Worm (Caenorhabditis elegans) whole organism, late embryonic: ENCODE results near the gene folr-1.

ENCODE experiments used
- C38D4.7 ChIP-seq: fragments of 200-800 bp; sonication (Bioruptor generic); optimal IDR thresholded peaks from 2 replicates; lab custom pipeline; 2018; ENCODE audit warnings: mild to moderate bottlenecking, missing genetic modification characterization, moderate library complexity, missing compliant biosample characterization
- F13H6.1 ChIP-seq: sonication (generic microtip); optimal IDR thresholded peaks from 2 replicates; lab custom pipeline; 2016; ENCODE audit warnings: missing genetic modification characterization, missing compliant biosample characterization
- K02D7.2 ChIP-seq: sonication (generic microtip); optimal IDR thresholded peaks from 2 replicates; lab custom pipeline; 2017; ENCODE audit warnings: mild to moderate bottlenecking, missing genetic modification characterization, missing compliant biosample characterization
- K09A11.1 ChIP-seq: sonication (generic microtip); optimal IDR thresholded peaks from 2 replicates; lab custom pipeline; 2017; ENCODE audit warnings: antibody characterized with exemption, mild to moderate bottlenecking, missing genetic modification characterization, missing compliant biosample characterization; ENCODE audit not compliant: insufficient read depth
- T23F11.4 ChIP-seq: fragments of 200-800 bp; sonication (Bioruptor generic); optimal IDR thresholded peaks from 2 replicates; lab custom pipeline; 2018; ENCODE audit warnings: mild to moderate bottlenecking, missing genetic modification characterization, missing compliant biosample characterization
- ahr-1 ChIP-seq: sonication (generic microtip); optimal IDR thresholded peaks from 2 replicates; lab custom pipeline; 2016; ENCODE audit warnings: missing genetic modification characterization, missing compliant biosample characterization
- ama-1 ChIP-seq: fragments of 150-350 bp; optimal IDR thresholded peaks from 2 replicates; lab custom pipeline; 2014
- ceh-18 ChIP-seq: sonication (generic microtip); optimal IDR thresholded peaks from 2 replicates; lab custom pipeline; 2016; ENCODE audit warnings: missing genetic modification characterization, missing compliant biosample characterization
- ceh-2 ChIP-seq: sonication (generic microtip); optimal IDR thresholded peaks from 2 replicates; lab custom pipeline; 2016; ENCODE audit warnings: missing genotype, missing genetic modification characterization, missing compliant biosample characterization
- ceh-30 ChIP-seq: fragments of 150-350 bp; optimal IDR thresholded peaks from 2 replicates; lab custom pipeline; 2014; ENCODE audit warnings: missing biosample characterization, missing genetic modification characterization
- ceh-6 ChIP-seq: fragments of 200-800 bp; sonication (Bioruptor generic); optimal IDR thresholded peaks from 2 replicates; lab custom pipeline; 2018; ENCODE audit warnings: mild to moderate bottlenecking, missing genetic modification characterization, missing compliant biosample characterization
- ceh-9 ChIP-seq: sonication (generic microtip); optimal IDR thresholded peaks from 2 replicates; lab custom pipeline; 2016; ENCODE audit warnings: mild to moderate bottlenecking, missing genetic modification characterization, inconsistent platforms, missing compliant biosample characterization
- dmd-4 ChIP-seq: sonication (generic microtip); optimal IDR thresholded peaks from 2 replicates; lab custom pipeline; 2016; ENCODE audit warnings: borderline replicate concordance, missing genetic modification characterization, missing compliant biosample characterization
- dve-1 ChIP-seq: sonication (generic microtip); optimal IDR thresholded peaks from 2 replicates; lab custom pipeline; 2017; ENCODE audit warnings: antibody characterized with exemption, mild to moderate bottlenecking, missing genetic modification characterization, missing compliant biosample characterization
- elt-2 ChIP-seq: sonication (generic microtip); optimal IDR thresholded peaks from 2 replicates; lab custom pipeline; 2016; ENCODE audit warnings: missing genetic modification reagents, missing genetic modification characterization, missing compliant biosample characterization
- elt-4 ChIP-seq: sonication (generic microtip); optimal IDR thresholded peaks from 2 replicates; lab custom pipeline; 2016; ENCODE audit warnings: missing genetic modification characterization, missing compliant biosample characterization
- ets-4 ChIP-seq: sonication (generic microtip); optimal IDR thresholded peaks from 2 replicates; lab custom pipeline; 2016; ENCODE audit warnings: missing genetic modification characterization, missing compliant biosample characterization
- fax-1 ChIP-seq: sonication (generic microtip); optimal IDR thresholded peaks from 2 replicates; lab custom pipeline; 2016; ENCODE audit warnings: missing genotype, missing genetic modification characterization, missing compliant biosample characterization
- fkh-10 ChIP-seq: fragments of 150-350 bp; optimal IDR thresholded peaks from 2 replicates; lab custom pipeline; 2014; ENCODE audit warnings: missing biosample characterization, missing genetic modification reagents, missing genetic modification characterization
- fkh-6 ChIP-seq: sonication (generic microtip); optimal IDR thresholded peaks from 2 replicates; lab custom pipeline; 2016; ENCODE audit warnings: missing genetic modification characterization, missing compliant biosample characterization
- gmeb-2 ChIP-seq: sonication (generic microtip); optimal IDR thresholded peaks from 2 replicates; lab custom pipeline; 2016; ENCODE audit warnings: missing genetic modification characterization, inconsistent platforms, missing compliant biosample characterization
- lim-6 ChIP-seq: sonication (generic microtip); optimal IDR thresholded peaks from 2 replicates; lab custom pipeline; 2016; ENCODE audit warnings: missing genetic modification characterization, missing compliant biosample characterization
- lin-11 ChIP-seq: fragments of 200-800 bp; sonication (Bioruptor generic); optimal IDR thresholded peaks from 2 replicates; lab custom pipeline; 2018; ENCODE audit warnings: mild to moderate bottlenecking, missing genetic modification characterization, missing compliant biosample characterization
- madf-2 ChIP-seq: sonication (generic microtip); optimal IDR thresholded peaks from 2 replicates; lab custom pipeline; 2017; ENCODE audit warnings: missing genetic modification characterization, missing compliant biosample characterization
- mec-3 ChIP-seq: sonication (generic microtip); optimal IDR thresholded peaks from 2 replicates; lab custom pipeline; 2016; ENCODE audit warnings: borderline replicate concordance, missing genetic modification characterization, missing compliant biosample characterization
- nfya-1 ChIP-seq: sonication (generic microtip); optimal IDR thresholded peaks from 2 replicates; lab custom pipeline; 2017; ENCODE audit warnings: missing genetic modification characterization, mild to moderate bottlenecking, missing compliant biosample characterization, antibody characterized with exemption, moderate library complexity
- pag-3 ChIP-seq: sonication (generic microtip); optimal IDR thresholded peaks from 2 replicates; lab custom pipeline; 2016; ENCODE audit warnings: missing compliant biosample characterization, missing genetic modification characterization, borderline replicate concordance
- pat-9 ChIP-seq: fragments of 200-800 bp; sonication (Bioruptor generic); optimal IDR thresholded peaks from 2 replicates; lab custom pipeline; 2018; ENCODE audit warnings: mild to moderate bottlenecking, missing genetic modification characterization, moderate library complexity, missing compliant biosample characterization
- pros-1 ChIP-seq: fragments of 150-350 bp; optimal IDR thresholded peaks from 2 replicates; lab custom pipeline; 2014; ENCODE audit warnings: missing biosample characterization, missing genetic modification reagents, missing genetic modification characterization
- ref-2 ChIP-seq: sonication (generic microtip); optimal IDR thresholded peaks from 2 replicates; lab custom pipeline; 2016; ENCODE audit warnings: missing genetic modification characterization, missing compliant biosample characterization
- sdc-2 ChIP-seq: sonication (generic microtip); optimal IDR thresholded peaks from 2 replicates; lab custom pipeline; 2016; ENCODE audit warnings: missing genotype, missing genetic modification characterization, missing compliant biosample characterization
- sox-4 ChIP-seq: sonication (generic microtip); optimal IDR thresholded peaks from 2 replicates; lab custom pipeline; 2017; ENCODE audit warnings: mild to moderate bottlenecking, missing genetic modification characterization, inconsistent platforms, missing compliant biosample characterization
- tbx-7 ChIP-seq: sonication (generic microtip); optimal IDR thresholded peaks from 2 replicates; lab custom pipeline; 2016; ENCODE audit warnings: missing genotype, missing genetic modification characterization, missing compliant biosample characterization
- ttx-3 ChIP-seq: sonication (generic microtip); optimal IDR thresholded peaks from 2 replicates; lab custom pipeline; 2016; ENCODE audit warnings: missing genetic modification reagents, missing genetic modification characterization, missing compliant biosample characterization
- unc-3 ChIP-seq, 2 experiments: fragments of 200-800 bp in 1 of 2; sonication (Bioruptor generic) in 1 of 2; sonication (generic microtip) in 1 of 2; conservative IDR thresholded peaks in 1 of 2; optimal IDR thresholded peaks in 1 of 2; 2 replicates each; pipeline versions ENCODE4 v1.3.6 to Lab custom; 2016 to 2022; ENCODE audit warnings: missing compliant biosample characterization in 2 of 2, missing genetic modification characterization in 2 of 2, missing genetic modification reagents in 1 of 2
- unc-42 ChIP-seq: sonication (generic microtip); optimal IDR thresholded peaks from 2 replicates; lab custom pipeline; 2016; ENCODE audit warnings: missing genotype, missing genetic modification characterization, missing compliant biosample characterization
- unc-55 ChIP-seq: sonication (generic microtip); optimal IDR thresholded peaks from 2 replicates; lab custom pipeline; 2017; ENCODE audit warnings: missing biosample characterization, missing genetic modification reagents, missing genetic modification characterization
- unc-86 ChIP-seq: sonication (generic microtip); optimal IDR thresholded peaks from 2 replicates; lab custom pipeline; 2016; ENCODE audit warnings: missing genetic modification characterization, missing compliant biosample characterization
- zip-5 ChIP-seq: sonication (generic microtip); optimal IDR thresholded peaks from 2 replicates; lab custom pipeline; 2016; ENCODE audit warnings: missing genetic modification characterization, missing compliant biosample characterization

Gene folr-1

DNA sequence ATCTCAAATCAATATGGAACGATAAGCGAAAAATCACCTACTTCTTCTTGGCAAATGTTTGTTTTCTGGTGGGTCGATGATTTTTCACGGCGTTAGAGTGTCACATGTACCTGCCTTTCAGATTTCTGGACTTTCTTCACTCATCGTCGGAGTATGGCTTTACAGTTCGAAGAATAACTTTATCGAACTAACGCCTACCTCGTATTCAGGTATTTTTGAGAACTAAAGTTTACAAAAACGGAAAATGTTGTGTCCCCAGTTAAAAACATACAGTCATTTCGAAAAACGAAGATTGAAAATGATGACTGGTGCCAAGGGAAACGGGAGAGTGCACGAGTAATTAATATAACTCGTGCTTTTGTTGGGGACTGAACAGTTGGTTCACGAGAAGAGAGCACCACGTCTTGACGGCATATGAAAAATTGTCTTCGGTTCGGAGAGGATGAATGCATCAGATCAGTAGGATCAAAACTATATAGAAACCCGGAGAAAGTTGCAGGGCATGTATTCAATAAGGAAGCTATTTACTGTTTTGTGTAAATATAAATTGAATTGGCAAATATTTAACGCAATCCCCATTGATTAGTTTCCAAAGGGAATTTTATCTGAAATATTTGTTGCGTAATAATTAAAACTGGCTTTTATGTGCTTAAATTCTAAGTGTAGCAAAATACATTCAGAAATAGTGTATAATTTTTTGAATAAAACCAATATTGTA lies 14.4 kb downstream of the folr-1 start:
- peak; percentile 5 for TF ChIP-seq unc-55
- TF ChIP-seq tbx-7 (tag; lab: Kevin White, UChicago) = no peak

DNA sequence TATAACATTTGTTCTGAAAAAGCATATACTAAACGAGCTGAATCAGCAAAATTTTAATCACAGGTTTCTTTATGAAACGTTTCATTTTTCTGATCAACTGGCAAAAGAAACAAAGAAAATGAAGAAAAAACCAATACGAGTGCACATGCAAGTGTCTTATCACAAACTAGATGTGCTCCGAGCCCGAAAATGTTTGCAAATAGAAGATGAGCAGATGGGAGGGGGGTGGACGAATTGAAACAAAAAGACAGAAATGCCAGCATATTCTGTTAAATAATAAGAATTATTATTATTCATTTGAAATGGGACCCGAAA lies 14.9 kb downstream of the folr-1 start:
- TF ChIP-seq pat-9 = no peak
- TF ChIP-seq mec-3 = no peak
- TF ChIP-seq gmeb-2 = no peak
- TF ChIP-seq unc-3 (GFP tag; conservative IDR thresholded peaks at IDR 0.05; lab: Robert Waterston, UW) = no peak
- TF ChIP-seq unc-3 (tag; optimal IDR thresholded peaks at IDR 0.05; lab: Kevin White, UChicago) = no peak
- no peak for TF ChIP-seq unc-42
- no peak for TF ChIP-seq dmd-4
- no peak for TF ChIP-seq ceh-18 (tag; lab: Kevin White, UChicago)
- TF ChIP-seq ceh-30 (tag; lab: Kevin White, UChicago) = no peak
- no peak for TF ChIP-seq elt-2 (tag; lab: Kevin White, UChicago)
- no peak for TF ChIP-seq dve-1
- no peak for TF ChIP-seq fkh-6 (tag; lab: Kevin White, UChicago)
- TF ChIP-seq K09A11.1 = no peak
- TF ChIP-seq unc-86 (tag; lab: Kevin White, UChicago) = no peak
- no peak for TF ChIP-seq lim-6 (tag; lab: Kevin White, UChicago)
- no peak for TF ChIP-seq fkh-10 (GFP tag; lab: Kevin White, UChicago)
- no peak for TF ChIP-seq K02D7.2
- TF ChIP-seq elt-4 (tag; lab: Kevin White, UChicago) = no peak
- no peak for TF ChIP-seq lin-11 (tag; lab: Kevin White, UChicago)

DNA sequence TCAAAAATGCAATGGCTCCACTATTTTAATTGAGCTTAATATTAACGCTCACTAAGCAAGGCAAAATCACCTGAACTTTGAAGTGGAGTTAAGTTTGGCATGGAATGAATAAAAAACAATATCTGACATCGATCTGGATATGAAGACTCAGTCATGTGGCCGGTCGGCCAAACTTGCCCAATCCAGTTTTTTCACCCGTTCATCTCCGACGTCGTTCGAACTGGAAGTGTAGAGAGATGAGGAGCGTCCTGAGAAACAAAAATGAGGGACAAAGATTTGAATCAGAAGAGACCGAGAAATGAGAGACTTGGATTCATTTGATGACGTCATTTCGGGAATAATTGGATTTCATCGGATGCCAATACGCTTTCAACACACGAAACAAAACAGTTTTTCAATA lies 19.0 kb downstream of the folr-1 start:
- no peak for TF ChIP-seq fkh-6 (tag; lab: Kevin White, UChicago)
- TF ChIP-seq gmeb-2 = no peak
- no peak for TF ChIP-seq zip-5
- TF ChIP-seq ceh-30 (tag; lab: Kevin White, UChicago) = no peak
- no peak for TF ChIP-seq ama-1
- no peak for TF ChIP-seq fax-1 (tag; lab: Kevin White, UChicago)
- no peak for TF ChIP-seq sdc-2
- no peak for TF ChIP-seq madf-2
- TF ChIP-seq F13H6.1 = no peak
- no peak for TF ChIP-seq ref-2 (tag; lab: Kevin White, UChicago)
- TF ChIP-seq C38D4.7 (GFP tag; lab: Kevin White, UChicago) = no peak
- TF ChIP-seq sox-4 (tag; lab: Kevin White, UChicago) = no peak
- TF ChIP-seq pag-3 = no peak

DNA sequence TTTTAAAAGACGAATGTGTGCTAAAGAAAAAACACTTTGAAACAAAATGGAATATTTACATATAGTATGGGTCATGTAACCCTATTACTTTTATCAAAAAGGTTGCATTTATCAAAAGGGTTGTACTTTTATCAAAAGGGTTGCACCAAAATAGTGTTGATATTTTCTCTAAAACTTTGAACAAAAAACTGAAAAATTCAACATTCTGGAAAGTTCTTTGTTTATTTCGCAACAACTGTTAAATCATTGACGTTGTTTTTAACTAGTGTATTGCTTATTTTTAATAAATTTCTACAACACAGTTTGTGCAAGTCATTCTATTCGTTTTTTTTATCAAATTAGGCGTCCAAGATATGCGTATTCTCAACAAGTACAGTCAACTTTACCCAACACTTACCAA lies 19.4 kb downstream of the folr-1 start, which contains the start of the genes C17G1.5 and C17G1.14:
C17G1.5 (plus strand) TSS at position 266 of the 400 bp plus-strand sequence.
C17G1.14 (plus strand) TSS at position 277 of the 400 bp plus-strand sequence.
- TF ChIP-seq sdc-2 (no peak), sox-4 (tag; lab: Kevin White, UChicago) (no peak), ahr-1 (no peak), ceh-2 (no peak), elt-4 (tag; lab: Kevin White, UChicago) (no peak), pros-1 (tag; lab: Kevin White, UChicago) (no peak), dmd-4 (no peak), nfya-1 (tag; lab: Kevin White, UChicago) (no peak), ceh-6 (GFP tag; lab: Kevin White, UChicago) (no peak), ceh-9 (no peak), ttx-3 (no peak), ets-4 (no peak), unc-86 (tag; lab: Kevin White, UChicago) (no peak), T23F11.4 (GFP tag; lab: Kevin White, UChicago) (no peak), fkh-6 (tag; lab: Kevin White, UChicago) (no peak)
- TF ChIP-seq, all 69 proteins: peak for 0
